Fruit fly (Drosophila melanogaster) whole organism, embryonic: ENCODE data around the gene CG6195.

Experiments
- Awh ChIP-seq: fragments of 200-800 bp; sonication (Bioruptor generic); IDR thresholded peaks from 2 replicates; pipeline ENCODE4, ENCODE4 v1.3.6; 2022; ENCODE audit warnings: missing biosample characterization, missing genetic modification characterization
- B-H2 ChIP-seq: fragments of 200-800 bp; sonication (Bioruptor generic); optimal IDR thresholded peaks from 2 replicates; lab custom pipeline; 2018; ENCODE audit warnings: missing biosample characterization, mild to moderate bottlenecking, missing genetic modification characterization
- CG12942 ChIP-seq: fragments of 200-800 bp; sonication (Bioruptor generic); optimal IDR thresholded peaks from 3 replicates; lab custom pipeline; 2016; ENCODE audit warnings: missing biosample characterization, missing genetic modification characterization
- CG13296 ChIP-seq: fragments of 200-800 bp; sonication (Bioruptor generic); optimal IDR thresholded peaks from 3 replicates; lab custom pipeline; 2018; ENCODE audit warnings: missing biosample characterization, mild to moderate bottlenecking, missing genetic modification characterization
- CG15073 ChIP-seq: fragments of 200-800 bp; sonication (Bioruptor generic); optimal IDR thresholded peaks from 2 replicates; lab custom pipeline; 2016; ENCODE audit warnings: missing biosample characterization, missing genetic modification characterization
- CG17328 ChIP-seq: fragments of 200-800 bp; sonication (Bioruptor generic); IDR thresholded peaks from 2 replicates; pipeline ENCODE4 v1.3.6; 2022; ENCODE audit warnings: missing biosample characterization, missing genetic modification characterization
- CG18011 ChIP-seq: fragments of 200-800 bp; sonication (Bioruptor generic); optimal IDR thresholded peaks from 2 replicates; lab custom pipeline; 2017; ENCODE audit warnings: missing biosample characterization, missing genetic modification characterization, mild to moderate bottlenecking, moderate library complexity, missing genotype
- CG4617 ChIP-seq: fragments of 200-800 bp; sonication (Bioruptor generic); optimal IDR thresholded peaks from 3 replicates; lab custom pipeline; 2016; ENCODE audit warnings: missing biosample characterization, missing genetic modification characterization, borderline replicate concordance
- CG8290 ChIP-seq, 3 experiments: fragments of 200-800 bp; sonication (Bioruptor generic); optimal IDR thresholded peaks; 2 replicates each; lab custom pipeline; 2016 to 2019; ENCODE audit warnings: missing biosample characterization in 3 of 3, missing genetic modification characterization in 3 of 3, mild to moderate bottlenecking in 2 of 3, moderate library complexity in 1 of 3
- CG9727 ChIP-seq: fragments of 200-800 bp; sonication (Bioruptor generic); optimal IDR thresholded peaks from 3 replicates; lab custom pipeline; 2017; ENCODE audit warnings: missing biosample characterization, mild to moderate bottlenecking, missing genetic modification characterization
- Dek ChIP-seq: fragments of 200-800 bp; sonication (Bioruptor generic); optimal IDR thresholded peaks from 3 replicates; lab custom pipeline; 2019; ENCODE audit warnings: missing biosample characterization, mild to moderate bottlenecking, missing genetic modification characterization, moderate library complexity
- Fer2 ChIP-seq: fragments of 200-800 bp; sonication (Bioruptor generic); optimal IDR thresholded peaks from 2 replicates; lab custom pipeline; 2018; ENCODE audit warnings: missing biosample characterization, mild to moderate bottlenecking, missing genetic modification characterization, moderate library complexity
- Hey ChIP-seq: fragments of 200-800 bp; sonication (Bioruptor generic); optimal IDR thresholded peaks from 3 replicates; lab custom pipeline; 2018; ENCODE audit warnings: missing biosample characterization, mild to moderate bottlenecking, missing genetic modification characterization
- Hmr ChIP-seq: fragments of 200-800 bp; sonication (Bioruptor generic); optimal IDR thresholded peaks from 3 replicates; lab custom pipeline; 2017; ENCODE audit warnings: mild to moderate bottlenecking, missing biosample characterization, missing genetic modification reagents, missing genetic modification characterization
- MESR4 ChIP-seq: fragments of 200-800 bp; sonication (Bioruptor generic); optimal IDR thresholded peaks from 2 replicates; lab custom pipeline; 2018; ENCODE audit warnings: missing biosample characterization, mild to moderate bottlenecking, missing genetic modification characterization, moderate library complexity
- NfI ChIP-seq: fragments of 200-800 bp; sonication (Bioruptor generic); optimal IDR thresholded peaks from 3 replicates; lab custom pipeline; 2018; ENCODE audit warnings: missing biosample characterization, mild to moderate bottlenecking, missing genetic modification characterization, moderate library complexity
- Rfx ChIP-seq: fragments of 200-800 bp; sonication (Bioruptor generic); IDR thresholded peaks from 2 replicates; pipeline ENCODE4 v1.3.6; 2022; ENCODE audit warnings: missing biosample characterization, missing genetic modification characterization
- Scr ChIP-seq: fragments of 200-800 bp; sonication (Bioruptor generic); IDR thresholded peaks from 2 replicates; pipeline ENCODE4 v1.3.6; 2022; ENCODE audit warnings: missing biosample characterization, missing genetic modification characterization; ENCODE audit not compliant: partially characterized antibody
- Tbp ChIP-seq: fragments of >200 bp; optimal IDR thresholded peaks from 2 replicates; lab custom pipeline; 2018; ENCODE audit warnings: missing biosample characterization, missing genetic modification characterization
- Trl ChIP-seq, 3 experiments: fragments of >200 bp in 2 of 3; fragments of 200-800 bp in 1 of 3; sonication (Bioruptor generic) in 1 of 3; optimal IDR thresholded peaks; 2 replicates in 1 of 3; 3 replicates in 2 of 3; lab custom pipeline; 2016 to 2017; ENCODE audit warnings: missing biosample characterization in 1 of 3, missing genetic modification characterization in 1 of 3
- Xbp1 ChIP-seq: fragments of 200-800 bp; sonication (Bioruptor generic); optimal IDR thresholded peaks from 3 replicates; lab custom pipeline; 2016; ENCODE audit warnings: missing biosample characterization, mild to moderate bottlenecking, missing genetic modification characterization
- amos ChIP-seq: fragments of 200-800 bp; sonication (Bioruptor generic); IDR thresholded peaks from 2 replicates; pipeline ENCODE4 v1.3.6; 2022; ENCODE audit warnings: missing biosample characterization, missing genetic modification characterization; ENCODE audit not compliant: partially characterized antibody
- br ChIP-seq: fragments of >200 bp; optimal IDR thresholded peaks from 2 replicates; lab custom pipeline; 2017
- cato ChIP-seq: fragments of 200-800 bp; sonication (Bioruptor generic); optimal IDR thresholded peaks from 2 replicates; lab custom pipeline; 2016; ENCODE audit warnings: missing biosample characterization, missing genetic modification characterization, borderline replicate concordance
- chinmo ChIP-seq: fragments of 200-800 bp; sonication (Bioruptor generic); IDR thresholded peaks from 4 replicates; pipeline ENCODE4 v1.3.6; 2022; ENCODE audit warnings: missing biosample characterization, missing genetic modification characterization; ENCODE audit not compliant: partially characterized antibody
- cwo ChIP-seq: fragments of 200-800 bp; sonication (Bioruptor generic); optimal IDR thresholded peaks from 3 replicates; lab custom pipeline; 2017; ENCODE audit warnings: missing biosample characterization, missing genetic modification characterization, mild to moderate bottlenecking, moderate library complexity, missing genetic modification reagents
- da ChIP-seq: fragments of 200-800 bp; sonication (Bioruptor generic); optimal IDR thresholded peaks from 2 replicates; lab custom pipeline; 2016; ENCODE audit warnings: missing biosample characterization, missing genetic modification characterization
- eve ChIP-seq, 2 experiments: fragments of >200 bp; optimal IDR thresholded peaks; 2 replicates each; lab custom pipeline; 2017; ENCODE audit warnings: missing biosample characterization in 2 of 2, missing genetic modification characterization in 2 of 2
- gcm ChIP-seq: fragments of 200-800 bp; sonication (Bioruptor generic); optimal IDR thresholded peaks from 2 replicates; lab custom pipeline; 2019; ENCODE audit warnings: missing biosample characterization, mild to moderate bottlenecking, missing genetic modification characterization, moderate library complexity
- grn ChIP-seq: fragments of 200-800 bp; sonication (Bioruptor generic); optimal IDR thresholded peaks from 3 replicates; lab custom pipeline; 2017; ENCODE audit warnings: missing biosample characterization, missing genetic modification characterization
- gro ChIP-seq: fragments of 200-800 bp; sonication (Bioruptor generic); optimal IDR thresholded peaks from 2 replicates; lab custom pipeline; 2016; ENCODE audit warnings: missing biosample characterization, missing genetic modification characterization
- gsb ChIP-seq: fragments of 200-800 bp; sonication (Bioruptor generic); IDR thresholded peaks from 2 replicates; pipeline ENCODE4 v1.3.6; 2022; ENCODE audit warnings: missing biosample characterization, missing genetic modification characterization
- hb ChIP-seq: fragments of 200-800 bp; sonication (Bioruptor generic); IDR thresholded peaks from 3 replicates; pipeline ENCODE4 v1.3.6; 2022; ENCODE audit warnings: missing biosample characterization, missing genetic modification characterization; ENCODE audit not compliant: partially characterized antibody
- her ChIP-seq: fragments of 200-800 bp; sonication (Bioruptor generic); optimal IDR thresholded peaks from 2 replicates; lab custom pipeline; 2016; ENCODE audit warnings: missing biosample characterization, missing genetic modification characterization
- kah ChIP-seq: fragments of 200-800 bp; sonication (Bioruptor generic); optimal IDR thresholded peaks from 2 replicates; lab custom pipeline; 2018; ENCODE audit warnings: missing biosample characterization, mild to moderate bottlenecking, missing genetic modification characterization
- lab ChIP-seq: fragments of 200-800 bp; sonication (Bioruptor generic); optimal IDR thresholded peaks from 3 replicates; lab custom pipeline; 2017; ENCODE audit warnings: missing biosample characterization, missing genetic modification characterization, mild to moderate bottlenecking, moderate library complexity, missing genetic modification reagents
- lov ChIP-seq, 2 experiments: fragments of 200-800 bp in 1 of 2; fragments of >200 bp in 1 of 2; sonication (Bioruptor generic) in 1 of 2; IDR thresholded peaks in 1 of 2; optimal IDR thresholded peaks in 1 of 2; 2 replicates in 1 of 2; 3 replicates in 1 of 2; pipeline versions ENCODE4 v1.3.6 to Lab custom; 2017 to 2022; ENCODE audit warnings: missing biosample characterization in 1 of 2, missing genetic modification characterization in 1 of 2
- mirr ChIP-seq: fragments of 200-800 bp; sonication (Bioruptor generic); optimal IDR thresholded peaks from 3 replicates; lab custom pipeline; 2018; ENCODE audit warnings: missing biosample characterization, mild to moderate bottlenecking, missing genetic modification characterization
- peb ChIP-seq: fragments of 200-800 bp; sonication (Bioruptor generic); IDR thresholded peaks from 2 replicates; pipeline ENCODE4 v1.3.6; 2022; ENCODE audit warnings: missing biosample characterization, missing genetic modification characterization
- ranshi ChIP-seq: fragments of 200-800 bp; sonication (Bioruptor generic); IDR thresholded peaks from 2 replicates; pipeline ENCODE4 v1.3.6; 2022; ENCODE audit warnings: missing biosample characterization, missing genetic modification characterization
- sd ChIP-seq: fragments of 200-800 bp; sonication (Bioruptor generic); optimal IDR thresholded peaks from 3 replicates; lab custom pipeline; 2018; ENCODE audit warnings: missing biosample characterization, mild to moderate bottlenecking, missing genetic modification characterization, moderate library complexity
- slbo ChIP-seq: fragments of 200-800 bp; sonication (Bioruptor generic); IDR thresholded peaks from 2 replicates; pipeline ENCODE4 v1.3.6; 2022; ENCODE audit warnings: missing biosample characterization, missing genetic modification characterization
- stc ChIP-seq: fragments of 200-800 bp; sonication (Bioruptor generic); IDR thresholded peaks from 2 replicates; pipeline ENCODE4 v1.3.6; 2022; ENCODE audit warnings: missing biosample characterization, missing genetic modification characterization
- sug ChIP-seq: fragments of 200-800 bp; optimal IDR thresholded peaks from 2 replicates; lab custom pipeline; 2019; ENCODE audit warnings: missing biosample characterization, mild to moderate bottlenecking, missing genetic modification characterization, moderate library complexity
- trh ChIP-seq: fragments of 200-800 bp; sonication (Bioruptor generic); optimal IDR thresholded peaks from 2 replicates; lab custom pipeline; 2016; ENCODE audit warnings: missing biosample characterization, missing genetic modification characterization
- vnd ChIP-seq: fragments of 200-800 bp; sonication (Bioruptor generic); IDR thresholded peaks from 3 replicates; pipeline ENCODE4 v1.3.6; 2022; ENCODE audit warnings: missing biosample characterization, missing genetic modification characterization; ENCODE audit not compliant: partially characterized antibody
- vvl ChIP-seq: fragments of 200-800 bp; sonication (Bioruptor generic); IDR thresholded peaks from 2 replicates; pipeline ENCODE4 v1.3.6; 2022; ENCODE audit warnings: missing biosample characterization, missing genetic modification characterization
- wor ChIP-seq: fragments of 200-800 bp; sonication (Bioruptor generic); IDR thresholded peaks from 2 replicates; pipeline ENCODE4 v1.3.6; 2022; ENCODE audit warnings: missing biosample characterization, missing genetic modification characterization
- z ChIP-seq: fragments of 200-800 bp; sonication (Bioruptor generic); IDR thresholded peaks from 3 replicates; pipeline ENCODE4 v1.3.6; 2022; ENCODE audit warnings: missing biosample characterization, missing genetic modification characterization

CG6195 gene

dm6 chr3R:19623606-19624005, 24.6 kb downstream of the CG6195 start (continued):
- TF ChIP-seq Trl (optimal IDR thresholded peaks at IDR 0.05; lab: Kevin White, UChicago) (peak in 1 of 2 experiments; percentile 14), Trl (GFP tag; optimal IDR thresholded peaks at IDR 0.05; lab: Kevin White, UChicago) (peak; percentile 23), CG18011 (GFP tag; lab: Kevin White, UChicago) (no peak), mirr (GFP tag; lab: Kevin White, UChicago) (no peak), CG17328 (GFP tag; lab: Robert Waterston, UW) (peak; percentile 57; the same call in 1 of the 2 replicates), br (no peak), gsb (GFP tag; lab: Robert Waterston, UW) (0 out of 2 replicates have a peak, but pooled peaks have one; percentile 20), amos (no peak), hb (GFP tag; lab: Robert Waterston, UW) (no peak), vvl (GFP tag; lab: Robert Waterston, UW) (peak; percentile 73; the same call in 1 of the 2 replicates), trh (GFP tag; lab: Kevin White, UChicago) (peak; percentile 19), gcm (GFP tag; lab: Kevin White, UChicago) (no peak), peb (peak; percentile 27; the same call in 1 of the 2 replicates), da (no peak), CG4617 (no peak), wor (GFP tag; lab: Robert Waterston, UW) (peak; percentile 38; the same call in 1 of the 2 replicates), Scr (GFP tag; lab: Robert Waterston, UW) (no peak), CG15073 (GFP tag; lab: Kevin White, UChicago) (no peak), z (no peak), CG12942 (peak; percentile 44), Tbp (GFP tag; lab: Kevin White, UChicago) (no peak), lov (optimal IDR thresholded peaks at IDR 0.05; lab: Kevin White, UChicago) (no peak), lov (GFP tag; IDR thresholded peaks at IDR 0.05; lab: Robert Waterston, UW) (0 out of 3 replicates have a peak, but pooled peaks have one; percentile 33), NfI (GFP tag; lab: Kevin White, UChicago) (peak; percentile 15), Awh (GFP tag; lab: Robert Waterston, UW) (0 out of 2 replicates have a peak, but pooled peaks have one; percentile 36), sd (tag; lab: Kevin White, UChicago) (no peak), slbo (GFP tag; lab: Robert Waterston, UW) (peak; percentile 69), sug (tag; lab: Kevin White, UChicago) (no peak), eve (GFP tag; optimal IDR thresholded peaks at IDR 0.05; lab: Kevin White, UChicago) (peak in 1 of 2 experiments; percentile 80), kah (no peak), Dek (peak; percentile 33), CG8290 (GFP tag; optimal IDR thresholded peaks at IDR 0.05; lab: Kevin White, UChicago) (no peak), CG8290 (tag; optimal IDR thresholded peaks at IDR 0.05; lab: Kevin White, UChicago) (no peak)

dm6 chr3R:19622005-19622404, 26.2 kb downstream of the CG6195 start:
- TF ChIP-seq vnd (GFP tag; lab: Robert Waterston, UW) (peak; percentile 38; the same call in 1 of the 3 replicates), grn (GFP tag; lab: Kevin White, UChicago) (peak; percentile 16), MESR4 (no peak), Hmr (GFP tag; lab: Kevin White, UChicago) (peak; percentile 24), mirr (GFP tag; lab: Kevin White, UChicago) (peak; percentile 97), sd (tag; lab: Kevin White, UChicago) (peak; percentile 90), gro (peak; percentile 85), CG9727 (no peak), B-H2 (GFP tag; lab: Kevin White, UChicago) (peak; percentile 3), Hey (tag; lab: Kevin White, UChicago) (peak; percentile 84), cwo (GFP tag; lab: Kevin White, UChicago) (peak; percentile 82), Xbp1 (GFP tag; lab: Kevin White, UChicago) (no peak), lab (peak; percentile 39), chinmo (0 out of 4 replicates have a peak, but pooled peaks have one; percentile 39), Rfx (GFP tag; lab: Robert Waterston, UW) (peak; percentile 9; the same call in 1 of the 2 replicates), stc (GFP tag; lab: Robert Waterston, UW) (peak; percentile 11; the same call in 1 of the 2 replicates), cato (GFP tag; lab: Kevin White, UChicago) (no peak), ranshi (GFP tag; lab: Robert Waterston, UW) (no peak), her (GFP tag; lab: Kevin White, UChicago) (no peak), CG13296 (peak; percentile 24), Fer2 (tag; lab: Kevin White, UChicago) (peak; percentile 6)
